Worm (Caenorhabditis elegans) whole organism, midembryonic: ENCODE data around the gene srh-286.
"Not testable (repeated sequence)": the region's sequence is repeated elsewhere in the genome, so short reads cannot be mapped to it uniquely, and the experiment has no call there.

Source experiments
- T22C8.4 ChIP-seq: fragments of 200-800 bp; sonication (Bioruptor generic); IDR thresholded peaks from 2 replicates; pipeline ENCODE4 v1.3.6; 2022; ENCODE audit warnings: missing genetic modification characterization, missing compliant biosample characterization
- cog-1 ChIP-seq: sonication (generic microtip); optimal IDR thresholded peaks from 2 replicates; lab custom pipeline; 2016; ENCODE audit warnings: missing genetic modification characterization, missing compliant biosample characterization
- flt-1 ChIP-seq: fragments of 200-800 bp; sonication (Bioruptor generic); IDR thresholded peaks from 2 replicates; pipeline ENCODE4 v1.3.6; 2022; ENCODE audit warnings: missing genetic modification characterization, missing compliant biosample characterization
- klf-2 ChIP-seq: fragments of 200-800 bp; sonication (Bioruptor generic); conservative IDR thresholded peaks from 2 replicates; pipeline ENCODE4 v1.3.6; 2022; ENCODE audit warnings: missing genetic modification reagents, missing genetic modification characterization, missing compliant biosample characterization
- med-1 ChIP-seq: sonication (generic microtip); optimal IDR thresholded peaks from 2 replicates; lab custom pipeline; 2017; ENCODE audit warnings: missing genetic modification characterization, mild to moderate bottlenecking, missing compliant biosample characterization, antibody characterized with exemption, missing genetic modification reagents; ENCODE audit not compliant: insufficient read depth
- ref-1 ChIP-seq: fragments of 200-800 bp; sonication (Bioruptor generic); conservative IDR thresholded peaks from 2 replicates; pipeline ENCODE4 v1.3.6; 2022; ENCODE audit warnings: missing genetic modification reagents, missing genetic modification characterization, missing compliant biosample characterization
- tab-1 ChIP-seq: fragments of 200-800 bp; sonication (Bioruptor generic); IDR thresholded peaks from 2 replicates; pipeline ENCODE4 v1.3.6; 2022; ENCODE audit warnings: missing genetic modification characterization, missing compliant biosample characterization
- ztf-23 ChIP-seq: fragments of 200-800 bp; sonication (Bioruptor generic); IDR thresholded peaks from 2 replicates; pipeline ENCODE4 v1.3.6; 2022; ENCODE audit warnings: missing genetic modification reagents, missing genetic modification characterization, missing compliant biosample characterization
- ztf-29 ChIP-seq: fragments of 200-800 bp; sonication (Bioruptor generic); IDR thresholded peaks from 2 replicates; pipeline ENCODE4 v1.3.6; 2022; ENCODE audit warnings: missing genetic modification reagents, missing genetic modification characterization, missing compliant biosample characterization

Gene srh-286

ce11 chrV:17844106-17844505 is at the start of gene srh-286:
Gene srh-286, minus strand, starts transcription at chrV:17844206.
- TF ChIP-seq cog-1 (tag; lab: Kevin White, UChicago) (no peak), ztf-23 (GFP tag; lab: Robert Waterston, UW) (no peak)

ce11 chrV:17891317-17891716 is 47.3 kb upstream of the srh-286 start:
- no peak for TF ChIP-seq ztf-29 (GFP tag; lab: Robert Waterston, UW)
- TF ChIP-seq flt-1 (GFP tag; lab: Robert Waterston, UW) = no peak
- no peak for TF ChIP-seq cog-1 (tag; lab: Kevin White, UChicago)
- no peak for TF ChIP-seq tab-1 (GFP tag; lab: Robert Waterston, UW)
- TF ChIP-seq med-1 (GFP tag; lab: Kevin White, UChicago) = no peak
- TF ChIP-seq ref-1 (GFP tag; lab: Robert Waterston, UW) = no peak
- TF ChIP-seq klf-2 (GFP tag; lab: Robert Waterston, UW) = no peak
- TF ChIP-seq ztf-23 (GFP tag; lab: Robert Waterston, UW) = no peak
- no peak for TF ChIP-seq T22C8.4 (GFP tag; lab: Robert Waterston, UW)

- no peak for TF ChIP-seq T22C8.4 (GFP tag; lab: Robert Waterston, UW)
- TF ChIP-seq ref-1 (GFP tag; lab: Robert Waterston, UW) = no peak
- TF ChIP-seq cog-1 (tag; lab: Kevin White, UChicago) = no peak
- no peak for TF ChIP-seq med-1 (GFP tag; lab: Kevin White, UChicago)
- TF ChIP-seq tab-1 (GFP tag; lab: Robert Waterston, UW) = no peak
- no peak for TF ChIP-seq flt-1 (GFP tag; lab: Robert Waterston, UW)
- TF ChIP-seq ztf-23 (GFP tag; lab: Robert Waterston, UW) = no peak
- TF ChIP-seq ztf-29 (GFP tag; lab: Robert Waterston, UW) = no peak
- no peak for TF ChIP-seq klf-2 (GFP tag; lab: Robert Waterston, UW)
Observed at ce11 chrV:17888939-17889338, 44.9 kb upstream of the srh-286 start, which contains the start of gene C06H5.6. Gene C06H5.6, minus strand, starts transcription at chrV:17888984.

ce11 chrV:17871049-17871448 is 27.0 kb upstream of the srh-286 start, which contains the start of gene phf-14:
Gene phf-14, plus strand, starts transcription at chrV:17871393.
- TF ChIP-seq T22C8.4 (GFP tag; lab: Robert Waterston, UW) (no peak), klf-2 (GFP tag; lab: Robert Waterston, UW) (no peak), med-1 (GFP tag; lab: Kevin White, UChicago) (no peak), cog-1 (tag; lab: Kevin White, UChicago) (no peak), ztf-23 (GFP tag; lab: Robert Waterston, UW) (no peak), ref-1 (GFP tag; lab: Robert Waterston, UW) (no peak), tab-1 (GFP tag; lab: Robert Waterston, UW) (no peak), ztf-29 (GFP tag; lab: Robert Waterston, UW) (no peak), flt-1 (GFP tag; lab: Robert Waterston, UW) (no peak)

ce11 chrV:17870569-17870968 is 26.6 kb upstream of the srh-286 start, which contains the start of gene csn-1:
Gene csn-1, minus strand, starts transcription at chrV:17870651.
- TF ChIP-seq ztf-29 (GFP tag; lab: Robert Waterston, UW) (no peak), med-1 (GFP tag; lab: Kevin White, UChicago) (no peak), cog-1 (tag; lab: Kevin White, UChicago) (no peak)

ce11 chrV:17865309-17865708 is 21.3 kb upstream of the srh-286 start, which contains the start of gene Y59A8A.8:
Gene Y59A8A.8, plus strand, starts transcription at chrV:17865609.
- TF ChIP-seq ztf-29 (GFP tag; lab: Robert Waterston, UW); med-1 (GFP tag; lab: Kevin White, UChicago); T22C8.4 (GFP tag; lab: Robert Waterston, UW): not testable (repeated sequence)

- TF ChIP-seq T22C8.4 (GFP tag; lab: Robert Waterston, UW) = no peak
- TF ChIP-seq flt-1 (GFP tag; lab: Robert Waterston, UW) = no peak
- no peak for TF ChIP-seq tab-1 (GFP tag; lab: Robert Waterston, UW)
- no peak for TF ChIP-seq ztf-23 (GFP tag; lab: Robert Waterston, UW)
- no peak for TF ChIP-seq klf-2 (GFP tag; lab: Robert Waterston, UW)
- TF ChIP-seq ztf-29 (GFP tag; lab: Robert Waterston, UW) = no peak
- TF ChIP-seq cog-1 (tag; lab: Kevin White, UChicago) = no peak
- no peak for TF ChIP-seq med-1 (GFP tag; lab: Kevin White, UChicago)
- no peak for TF ChIP-seq ref-1 (GFP tag; lab: Robert Waterston, UW)
Observed at ce11 chrV:17859519-17859918, 15.5 kb upstream of the srh-286 start.

ce11 chrV:17859065-17859464 is 15.1 kb upstream of the srh-286 start:
- no peak for TF ChIP-seq flt-1 (GFP tag; lab: Robert Waterston, UW)
- no peak for TF ChIP-seq klf-2 (GFP tag; lab: Robert Waterston, UW)
- no peak for TF ChIP-seq T22C8.4 (GFP tag; lab: Robert Waterston, UW)
- no peak for TF ChIP-seq med-1 (GFP tag; lab: Kevin White, UChicago)
- no peak for TF ChIP-seq ztf-23 (GFP tag; lab: Robert Waterston, UW)

ce11 chrV:17857901-17858300 is 13.9 kb upstream of the srh-286 start:
- TF ChIP-seq ztf-29 (GFP tag; lab: Robert Waterston, UW) (no peak), tab-1 (GFP tag; lab: Robert Waterston, UW) (no peak), med-1 (GFP tag; lab: Kevin White, UChicago) (no peak), klf-2 (GFP tag; lab: Robert Waterston, UW) (no peak), flt-1 (GFP tag; lab: Robert Waterston, UW) (no peak), cog-1 (tag; lab: Kevin White, UChicago) (no peak), T22C8.4 (GFP tag; lab: Robert Waterston, UW) (no peak), ztf-23 (GFP tag; lab: Robert Waterston, UW) (no peak)
